Worm (Caenorhabditis elegans) whole organism, early embryonic: ENCODE results near the gene mau-8.

Experiments used
- B0310.2 ChIP-seq: sonication (generic microtip); optimal IDR thresholded peaks from 2 replicates; lab custom pipeline; 2016; ENCODE audit warnings: mild to moderate bottlenecking, missing genetic modification characterization, missing compliant biosample characterization
- aly-1 ChIP-seq: sonication (generic microtip); optimal IDR thresholded peaks from 2 replicates; lab custom pipeline; 2016; ENCODE audit warnings: missing genetic modification characterization, missing compliant biosample characterization
- ama-1 ChIP-seq: fragments of 150-350 bp; optimal IDR thresholded peaks from 2 replicates; lab custom pipeline; 2014
- ceh-36 ChIP-seq: sonication (generic microtip); optimal IDR thresholded peaks from 2 replicates; lab custom pipeline; 2016; ENCODE audit warnings: missing genetic modification characterization, inconsistent platforms, missing compliant biosample characterization
- flt-1 ChIP-seq: fragments of 200-800 bp; sonication (Bioruptor generic); IDR thresholded peaks from 2 replicates; pipeline ENCODE4 v1.3.6; 2022; ENCODE audit warnings: missing genetic modification characterization, missing compliant biosample characterization
- hmbx-1 ChIP-seq: sonication (generic microtip); optimal IDR thresholded peaks from 2 replicates; lab custom pipeline; 2016; ENCODE audit warnings: mild to moderate bottlenecking, missing genetic modification characterization, missing compliant biosample characterization
- hmg-4 ChIP-seq: fragments of 200-800 bp; sonication (Bioruptor generic); optimal IDR thresholded peaks from 2 replicates; lab custom pipeline; 2018; ENCODE audit warnings: mild to moderate bottlenecking, missing genetic modification characterization, missing compliant biosample characterization
- hnd-1 ChIP-seq: sonication (generic microtip); optimal IDR thresholded peaks from 2 replicates; lab custom pipeline; 2016; ENCODE audit warnings: missing genetic modification characterization, missing compliant biosample characterization
- tbx-11 ChIP-seq: fragments of 200-800 bp; sonication (Bioruptor generic); IDR thresholded peaks from 2 replicates; pipeline ENCODE4 v1.3.6; 2022; ENCODE audit warnings: missing genetic modification characterization, missing compliant biosample characterization
- tbx-37 ChIP-seq: fragments of 200-800 bp; sonication (Bioruptor generic); conservative IDR thresholded peaks from 2 replicates; pipeline ENCODE4 v1.3.6; 2022; ENCODE audit warnings: missing genetic modification reagents, missing genetic modification characterization, missing compliant biosample characterization
- tra-4 ChIP-seq: sonication (generic microtip); optimal IDR thresholded peaks from 2 replicates; lab custom pipeline; 2017; ENCODE audit warnings: missing genetic modification characterization, missing compliant biosample characterization

DNA sequence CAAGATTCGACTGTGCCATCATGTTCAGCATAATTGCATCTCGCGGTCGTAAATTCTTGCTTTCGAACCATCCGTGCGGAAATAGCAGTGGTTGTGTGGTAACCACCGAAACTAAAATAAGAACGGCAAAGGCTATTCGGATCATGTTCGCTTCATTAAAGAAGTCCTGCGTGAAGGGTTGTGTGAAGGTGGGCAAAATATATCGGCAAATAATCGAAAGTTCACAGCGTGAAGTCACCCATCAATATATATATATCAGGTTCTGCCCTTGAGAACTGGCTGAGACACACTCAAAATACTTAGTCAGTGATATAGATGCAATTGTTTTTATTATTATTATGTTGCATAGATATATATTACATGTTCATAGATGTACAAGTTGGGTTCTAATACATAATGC, 30.2 kb downstream of the mau-8 start, which contains the start of gene Y62E10A.19:
- no peak for TF ChIP-seq B0310.2
- no peak for TF ChIP-seq tbx-37 (GFP tag; lab: Robert Waterston, UW)
- no peak for TF ChIP-seq ama-1
- no peak for TF ChIP-seq ceh-36 (tag; lab: Kevin White, UChicago)
- no peak for TF ChIP-seq hmg-4 (GFP tag; lab: Kevin White, UChicago)
- no peak for TF ChIP-seq tbx-11 (GFP tag; lab: Robert Waterston, UW)
- no peak for TF ChIP-seq hnd-1
- no peak for TF ChIP-seq tra-4 (tag; lab: Kevin White, UChicago)
- no peak for TF ChIP-seq flt-1
- no peak for TF ChIP-seq aly-1
- TF ChIP-seq hmbx-1, result no peak
